Fruit fly (Drosophila melanogaster) whole organism, wandering third instar larva: Measurements from ENCODE around the gene CG17764.

Experiments used
- Abd-B ChIP-seq: fragments of >200 bp; optimal IDR thresholded peaks from 2 replicates; lab custom pipeline; 2017; ENCODE audit warnings: missing biosample characterization, missing genetic modification characterization
- Hnf4 ChIP-seq: fragments of 200-800 bp; sonication (Bioruptor generic); optimal IDR thresholded peaks from 2 replicates; lab custom pipeline; 2016; ENCODE audit warnings: missing biosample characterization, mild to moderate bottlenecking, missing genetic modification characterization
- Mio ChIP-seq: sonication (Bioruptor generic); optimal IDR thresholded peaks from 2 replicates; lab custom pipeline; 2016; ENCODE audit warnings: missing biosample characterization, missing genetic modification characterization
- Myc ChIP-seq: fragments of >200 bp; optimal IDR thresholded peaks from 2 replicates; lab custom pipeline; 2017
- N ChIP-seq: fragments of >200 bp; optimal IDR thresholded peaks from 2 replicates; lab custom pipeline; 2018; ENCODE audit warnings: missing biosample characterization, missing external identifiers, missing genetic modification characterization
- br ChIP-seq: fragments of 200-800 bp; sonication (Bioruptor generic); optimal IDR thresholded peaks from 2 replicates; lab custom pipeline; 2016; ENCODE audit warnings: missing biosample characterization, missing genetic modification characterization
- brk ChIP-seq: fragments of 200-800 bp; sonication (Bioruptor generic); optimal IDR thresholded peaks from 2 replicates; lab custom pipeline; 2016; ENCODE audit warnings: missing biosample characterization, mild to moderate bottlenecking, missing genetic modification characterization
- dl ChIP-seq, 2 experiments: fragments of 175-275, 200-275 bp in 1 of 2; fragments of 200-275 bp in 1 of 2; sonication (Bioruptor generic); optimal IDR thresholded peaks; lab custom pipeline; 2018; ENCODE audit warnings: mild to moderate bottlenecking in 2 of 2, missing biosample characterization in 2 of 2, missing genetic modification characterization in 2 of 2, moderate library complexity in 2 of 2; ENCODE audit not compliant: partially characterized antibody in 2 of 2, insufficient read depth in 1 of 2
- dmrt93B ChIP-seq: fragments of 200-800 bp; sonication (Bioruptor generic); optimal IDR thresholded peaks from 2 replicates; lab custom pipeline; 2018; ENCODE audit warnings: missing biosample characterization, mild to moderate bottlenecking, missing genetic modification characterization
- foxo ChIP-seq, 2 experiments: fragments of 200-800 bp; sonication (Bioruptor generic); optimal IDR thresholded peaks; 2 replicates in 1 of 2; 3 replicates in 1 of 2; lab custom pipeline; 2016 to 2017; ENCODE audit warnings: missing biosample characterization in 2 of 2, missing genetic modification characterization in 2 of 2
- h ChIP-seq: fragments of 200-800 bp; sonication (Bioruptor generic); optimal IDR thresholded peaks from 3 replicates; lab custom pipeline; 2016; ENCODE audit warnings: missing biosample characterization, mild to moderate bottlenecking, missing genetic modification characterization
- lola ChIP-seq: fragments of >200 bp; optimal IDR thresholded peaks from 2 replicates; lab custom pipeline; 2017; ENCODE audit warnings: missing biosample characterization, missing genetic modification characterization
- pan ChIP-seq: fragments of >200 bp; optimal IDR thresholded peaks from 2 replicates; lab custom pipeline; 2017
- tai ChIP-seq: sonication (Bioruptor generic); optimal IDR thresholded peaks from 2 replicates; lab custom pipeline; 2016; ENCODE audit warnings: missing biosample characterization, missing genetic modification characterization

DNA sequence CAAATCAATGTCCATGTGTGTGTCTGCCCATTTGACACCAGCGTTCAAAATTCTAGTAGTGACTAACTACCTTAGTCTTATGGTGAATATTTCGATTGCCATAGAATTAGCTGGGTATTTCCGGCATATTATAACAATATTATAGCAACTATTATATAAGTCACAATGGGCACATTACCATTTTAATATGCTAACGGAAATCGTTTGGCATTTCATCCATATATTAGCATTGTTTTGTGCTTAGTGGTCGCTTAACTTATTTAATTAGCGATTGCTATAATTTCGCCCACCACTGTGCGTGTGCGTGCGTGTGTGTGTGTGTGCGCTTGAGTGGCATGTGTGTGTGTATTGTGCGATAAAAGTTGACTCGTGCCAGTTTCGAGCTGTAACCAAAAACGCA, 29.5 kb upstream of the CG17764 start:
- peak; percentile 64 for TF ChIP-seq br (GFP tag; lab: Kevin White, UChicago)
- peak; percentile 61 for TF ChIP-seq h (GFP tag; lab: Kevin White, UChicago)
- TF ChIP-seq tai (GFP tag; lab: Kevin White, UChicago), result no peak
- TF ChIP-seq foxo (GFP tag; optimal IDR thresholded peaks at IDR 0.05; lab: Kevin White, UChicago), result no peak
- TF ChIP-seq brk (GFP tag; lab: Kevin White, UChicago), result no peak
- no peak for TF ChIP-seq pan (lab: Kevin White, UChicago)
- peak; percentile 83 for TF ChIP-seq dmrt93B
- TF ChIP-seq lola (GFP tag; lab: Kevin White, UChicago), result no peak
- TF ChIP-seq Mio (GFP tag; lab: Kevin White, UChicago), result no peak
- TF ChIP-seq Myc, result no peak
- no peak for TF ChIP-seq Hnf4 (GFP tag; lab: Kevin White, UChicago)
- no peak for TF ChIP-seq dl (GFP tag; optimal IDR thresholded peaks at IDR 0.05; lab: Kevin White, UChicago; ENCODE audit: insufficient read depth in 1 of 2, partially characterized antibody in 2 of 2)
- no peak for TF ChIP-seq Abd-B (GFP tag; lab: Kevin White, UChicago)
- TF ChIP-seq N (GFP tag; lab: Kevin White, UChicago), result no peak
